Worm (Caenorhabditis elegans) whole organism, late embryonic: Measurements from ENCODE around the gene F52G3.1.

ENCODE experiments used
- C08G9.2 ChIP-seq: sonication (generic microtip); optimal IDR thresholded peaks from 2 replicates; lab custom pipeline; 2016; ENCODE audit warnings: mild to moderate bottlenecking, missing genetic modification characterization, moderate library complexity, missing compliant biosample characterization
- C38D4.7 ChIP-seq: fragments of 200-800 bp; sonication (Bioruptor generic); optimal IDR thresholded peaks from 2 replicates; lab custom pipeline; 2018; ENCODE audit warnings: mild to moderate bottlenecking, missing genetic modification characterization, moderate library complexity, missing compliant biosample characterization
- K02D7.2 ChIP-seq: sonication (generic microtip); optimal IDR thresholded peaks from 2 replicates; lab custom pipeline; 2017; ENCODE audit warnings: mild to moderate bottlenecking, missing genetic modification characterization, missing compliant biosample characterization
- K09A11.1 ChIP-seq: sonication (generic microtip); optimal IDR thresholded peaks from 2 replicates; lab custom pipeline; 2017; ENCODE audit warnings: antibody characterized with exemption, mild to moderate bottlenecking, missing genetic modification characterization, missing compliant biosample characterization; ENCODE audit not compliant: insufficient read depth
- Y22D7AL.16 ChIP-seq: sonication (generic microtip); optimal IDR thresholded peaks from 2 replicates; lab custom pipeline; 2016; ENCODE audit warnings: missing genetic modification characterization, missing compliant biosample characterization
- ama-1 ChIP-seq: fragments of 150-350 bp; optimal IDR thresholded peaks from 2 replicates; lab custom pipeline; 2014
- ceh-18 ChIP-seq: sonication (generic microtip); optimal IDR thresholded peaks from 2 replicates; lab custom pipeline; 2016; ENCODE audit warnings: missing genetic modification characterization, missing compliant biosample characterization
- ceh-19 ChIP-seq: fragments of 200-800 bp; sonication (Bioruptor generic); optimal IDR thresholded peaks from 2 replicates; lab custom pipeline; 2018; ENCODE audit warnings: mild to moderate bottlenecking, missing genetic modification characterization, missing compliant biosample characterization
- ceh-2 ChIP-seq: sonication (generic microtip); optimal IDR thresholded peaks from 2 replicates; lab custom pipeline; 2016; ENCODE audit warnings: missing genotype, missing genetic modification characterization, missing compliant biosample characterization
- ceh-22 ChIP-seq: sonication (generic microtip); optimal IDR thresholded peaks from 2 replicates; lab custom pipeline; 2017; ENCODE audit warnings: missing biosample characterization, missing genetic modification characterization
- ceh-24 ChIP-seq: sonication (generic microtip); optimal IDR thresholded peaks from 2 replicates; lab custom pipeline; 2016; ENCODE audit warnings: mild to moderate bottlenecking, missing genetic modification characterization, missing compliant biosample characterization
- ceh-30 ChIP-seq: fragments of 150-350 bp; optimal IDR thresholded peaks from 2 replicates; lab custom pipeline; 2014; ENCODE audit warnings: missing biosample characterization, missing genetic modification characterization
- ceh-34 ChIP-seq: sonication (generic microtip); optimal IDR thresholded peaks from 2 replicates; lab custom pipeline; 2016; ENCODE audit warnings: mild to moderate bottlenecking, missing genetic modification characterization, missing compliant biosample characterization
- ceh-45 ChIP-seq: fragments of 200-800 bp; sonication (Bioruptor generic); IDR thresholded peaks from 2 replicates; pipeline ENCODE4 v1.3.6; 2022; ENCODE audit warnings: missing genetic modification reagents, missing genetic modification characterization, missing compliant biosample characterization
- ceh-48 ChIP-seq: sonication (generic microtip); optimal IDR thresholded peaks from 2 replicates; lab custom pipeline; 2016; ENCODE audit warnings: missing genetic modification characterization, inconsistent platforms, missing compliant biosample characterization
- ceh-6 ChIP-seq: fragments of 200-800 bp; sonication (Bioruptor generic); optimal IDR thresholded peaks from 2 replicates; lab custom pipeline; 2018; ENCODE audit warnings: mild to moderate bottlenecking, missing genetic modification characterization, missing compliant biosample characterization
- ceh-9 ChIP-seq: sonication (generic microtip); optimal IDR thresholded peaks from 2 replicates; lab custom pipeline; 2016; ENCODE audit warnings: mild to moderate bottlenecking, missing genetic modification characterization, inconsistent platforms, missing compliant biosample characterization
- dve-1 ChIP-seq: sonication (generic microtip); optimal IDR thresholded peaks from 2 replicates; lab custom pipeline; 2017; ENCODE audit warnings: antibody characterized with exemption, mild to moderate bottlenecking, missing genetic modification characterization, missing compliant biosample characterization
- ets-4 ChIP-seq: sonication (generic microtip); optimal IDR thresholded peaks from 2 replicates; lab custom pipeline; 2016; ENCODE audit warnings: missing genetic modification characterization, missing compliant biosample characterization
- eyg-1 ChIP-seq: sonication (generic microtip); optimal IDR thresholded peaks from 2 replicates; lab custom pipeline; 2016; ENCODE audit warnings: missing genotype, missing genetic modification characterization, missing compliant biosample characterization
- fkh-6 ChIP-seq: sonication (generic microtip); optimal IDR thresholded peaks from 2 replicates; lab custom pipeline; 2016; ENCODE audit warnings: missing genetic modification characterization, missing compliant biosample characterization
- hlh-30 ChIP-seq: sonication (generic microtip); optimal IDR thresholded peaks from 2 replicates; lab custom pipeline; 2017; ENCODE audit warnings: antibody characterized with exemption, missing genetic modification characterization, missing compliant biosample characterization; ENCODE audit not compliant: insufficient read depth
- hlh-6 ChIP-seq: sonication (generic microtip); optimal IDR thresholded peaks from 2 replicates; lab custom pipeline; 2016; ENCODE audit warnings: missing genotype, missing genetic modification characterization, missing compliant biosample characterization
- lin-11 ChIP-seq: fragments of 200-800 bp; sonication (Bioruptor generic); optimal IDR thresholded peaks from 2 replicates; lab custom pipeline; 2018; ENCODE audit warnings: mild to moderate bottlenecking, missing genetic modification characterization, missing compliant biosample characterization
- madf-2 ChIP-seq: sonication (generic microtip); optimal IDR thresholded peaks from 2 replicates; lab custom pipeline; 2017; ENCODE audit warnings: missing genetic modification characterization, missing compliant biosample characterization
- mec-3 ChIP-seq: sonication (generic microtip); optimal IDR thresholded peaks from 2 replicates; lab custom pipeline; 2016; ENCODE audit warnings: borderline replicate concordance, missing genetic modification characterization, missing compliant biosample characterization
- nhr-11 ChIP-seq: fragments of 150-350 bp; optimal IDR thresholded peaks from 2 replicates; lab custom pipeline; 2014; ENCODE audit warnings: missing biosample characterization, missing genetic modification characterization
- nhr-232 ChIP-seq: sonication (generic microtip); optimal IDR thresholded peaks from 2 replicates; lab custom pipeline; 2016; ENCODE audit warnings: missing genetic modification characterization, missing compliant biosample characterization
- odd-2 ChIP-seq: sonication (generic microtip); optimal IDR thresholded peaks from 2 replicates; lab custom pipeline; 2017; ENCODE audit warnings: antibody characterized with exemption, mild to moderate bottlenecking, missing genetic modification characterization, missing compliant biosample characterization
- pat-9 ChIP-seq: fragments of 200-800 bp; sonication (Bioruptor generic); optimal IDR thresholded peaks from 2 replicates; lab custom pipeline; 2018; ENCODE audit warnings: mild to moderate bottlenecking, missing genetic modification characterization, moderate library complexity, missing compliant biosample characterization
- pax-1 ChIP-seq: fragments of 150-350 bp; optimal IDR thresholded peaks from 2 replicates; lab custom pipeline; 2014; ENCODE audit warnings: missing biosample characterization, missing genetic modification characterization
- pha-2 ChIP-seq: sonication (generic microtip); optimal IDR thresholded peaks from 2 replicates; lab custom pipeline; 2017; ENCODE audit warnings: mild to moderate bottlenecking, missing genetic modification characterization, missing compliant biosample characterization
- pha-4 ChIP-seq: fragments of 150-350 bp; optimal IDR thresholded peaks from 2 replicates; lab custom pipeline; 2018; ENCODE audit warnings: missing biosample characterization, missing genetic modification reagents, missing genetic modification characterization
- pqm-1 ChIP-seq: sonication (generic microtip); optimal IDR thresholded peaks from 2 replicates; lab custom pipeline; 2016; ENCODE audit warnings: missing genetic modification characterization, missing compliant biosample characterization
- pros-1 ChIP-seq: fragments of 150-350 bp; optimal IDR thresholded peaks from 2 replicates; lab custom pipeline; 2014; ENCODE audit warnings: missing biosample characterization, missing genetic modification reagents, missing genetic modification characterization
- ref-2 ChIP-seq: sonication (generic microtip); optimal IDR thresholded peaks from 2 replicates; lab custom pipeline; 2016; ENCODE audit warnings: missing genetic modification characterization, missing compliant biosample characterization
- sox-4 ChIP-seq: sonication (generic microtip); optimal IDR thresholded peaks from 2 replicates; lab custom pipeline; 2017; ENCODE audit warnings: mild to moderate bottlenecking, missing genetic modification characterization, inconsistent platforms, missing compliant biosample characterization
- syd-9 ChIP-seq: sonication (generic microtip); optimal IDR thresholded peaks from 2 replicates; lab custom pipeline; 2016; ENCODE audit warnings: mild to moderate bottlenecking, missing genetic modification characterization, moderate library complexity, missing compliant biosample characterization
- tbx-7 ChIP-seq: sonication (generic microtip); optimal IDR thresholded peaks from 2 replicates; lab custom pipeline; 2016; ENCODE audit warnings: missing genotype, missing genetic modification characterization, missing compliant biosample characterization
- unc-42 ChIP-seq: sonication (generic microtip); optimal IDR thresholded peaks from 2 replicates; lab custom pipeline; 2016; ENCODE audit warnings: missing genotype, missing genetic modification characterization, missing compliant biosample characterization
- unc-86 ChIP-seq: sonication (generic microtip); optimal IDR thresholded peaks from 2 replicates; lab custom pipeline; 2016; ENCODE audit warnings: missing genetic modification characterization, missing compliant biosample characterization
- zip-5 ChIP-seq: sonication (generic microtip); optimal IDR thresholded peaks from 2 replicates; lab custom pipeline; 2016; ENCODE audit warnings: missing genetic modification characterization, missing compliant biosample characterization
- ztf-16 ChIP-seq: sonication (generic microtip); optimal IDR thresholded peaks from 2 replicates; lab custom pipeline; 2017; ENCODE audit warnings: missing genetic modification characterization, missing compliant biosample characterization

The F52G3.1 gene

ce11 chrX:16943934-16944914 is 19.4 kb upstream of the F52G3.1 start (continued):
- TF ChIP-seq eyg-1 (tag; lab: Kevin White, UChicago) (no peak), ceh-2 (tag; lab: Kevin White, UChicago) (no peak), nhr-11 (no peak), pax-1 (peak; percentile 86), K02D7.2 (tag; lab: Kevin White, UChicago) (no peak), ceh-18 (tag; lab: Kevin White, UChicago) (no peak), ets-4 (tag; lab: Kevin White, UChicago) (no peak), hlh-30 (no peak), mec-3 (tag; lab: Kevin White, UChicago) (no peak), odd-2 (tag; lab: Kevin White, UChicago) (no peak), pha-4 (tag; lab: Kevin White, UChicago) (no peak), tbx-7 (tag; lab: Kevin White, UChicago) (no peak), ceh-45 (GFP tag; lab: Robert Waterston, UW) (no peak), ceh-22 (tag; lab: Kevin White, UChicago) (no peak), ref-2 (tag; lab: Kevin White, UChicago) (no peak), madf-2 (tag; lab: Kevin White, UChicago) (peak; percentile 37), hlh-6 (no peak), C38D4.7 (GFP tag; lab: Kevin White, UChicago) (peak; percentile 54), K09A11.1 (no peak), ceh-30 (tag; lab: Kevin White, UChicago) (no peak), ceh-24 (tag; lab: Kevin White, UChicago) (no peak), ceh-19 (peak; percentile 72), pha-2 (tag; lab: Kevin White, UChicago) (peak; percentile 5), ceh-48 (no peak), Y22D7AL.16 (tag; lab: Kevin White, UChicago) (no peak), unc-42 (tag; lab: Kevin White, UChicago) (no peak), ceh-9 (tag; lab: Kevin White, UChicago) (peak; percentile 63), ceh-34 (tag; lab: Kevin White, UChicago) (no peak), C08G9.2 (tag; lab: Kevin White, UChicago) (no peak)

DNA sequence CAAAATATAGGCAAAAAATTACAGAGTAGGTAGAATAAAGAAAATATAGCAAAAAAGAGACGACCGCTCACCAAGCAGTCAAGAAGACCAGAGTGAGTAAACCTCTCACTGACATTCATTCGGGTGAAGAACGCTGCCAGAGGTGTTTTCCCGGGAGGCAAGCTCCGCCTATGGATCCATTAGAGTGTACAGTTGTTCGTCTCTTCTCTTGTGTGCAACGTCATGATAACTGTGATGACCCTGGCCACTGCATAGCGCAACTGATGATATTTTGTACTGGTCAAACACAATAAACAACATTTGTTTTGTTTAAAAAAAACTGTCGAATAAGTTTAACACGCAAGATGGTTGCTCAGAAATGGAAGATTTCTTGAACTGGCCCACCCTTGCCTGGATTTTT is 10.8 kb upstream of the F52G3.1 start, which contains the start of gene F52G3.8:
Gene F52G3.8 (minus strand): TSS at position 101 of the 400 bp plus-strand sequence.
- TF ChIP-seq unc-86, result no peak
- TF ChIP-seq zip-5 (tag; lab: Kevin White, UChicago), result no peak
- no peak for TF ChIP-seq Y22D7AL.16 (tag; lab: Kevin White, UChicago)
- no peak for TF ChIP-seq K09A11.1
- no peak for TF ChIP-seq ceh-6
- TF ChIP-seq nhr-232 (tag; lab: Kevin White, UChicago), result no peak
- no peak for TF ChIP-seq sox-4
- TF ChIP-seq pat-9 (tag; lab: Kevin White, UChicago), result no peak
- TF ChIP-seq ama-1 (lab: Kevin White, UChicago), result no peak
- TF ChIP-seq mec-3 (tag; lab: Kevin White, UChicago), result no peak
- no peak for TF ChIP-seq ceh-22 (tag; lab: Kevin White, UChicago)
- no peak for TF ChIP-seq dve-1 (tag; lab: Kevin White, UChicago)

DNA sequence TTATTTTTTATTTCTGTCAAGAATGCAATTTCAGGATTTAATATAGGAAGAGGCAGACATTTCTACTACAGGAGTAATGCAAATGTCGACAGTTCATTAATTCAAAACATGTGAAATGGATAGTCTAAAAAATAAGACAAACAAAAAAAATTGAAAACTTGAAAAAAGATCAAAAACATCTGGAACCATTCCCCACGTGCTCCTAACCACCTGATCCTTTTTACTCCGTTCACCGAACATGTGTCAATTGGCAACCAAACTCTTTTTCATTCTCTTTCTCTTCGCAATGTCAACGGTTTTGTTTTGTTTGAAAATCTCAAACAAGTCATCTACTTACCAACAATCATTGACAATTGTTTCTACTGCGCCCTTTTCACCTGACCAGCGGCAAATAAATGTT is 5.7 kb upstream of the F52G3.1 start:
- TF ChIP-seq pqm-1, result no peak
- TF ChIP-seq ama-1 (lab: Kevin White, UChicago), result no peak
- TF ChIP-seq lin-11 (tag; lab: Kevin White, UChicago), result no peak
- no peak for TF ChIP-seq unc-86
- no peak for TF ChIP-seq ceh-48
- no peak for TF ChIP-seq hlh-6
- TF ChIP-seq ceh-45 (GFP tag; lab: Robert Waterston, UW), result no peak
- no peak for TF ChIP-seq pha-2 (tag; lab: Kevin White, UChicago)
- no peak for TF ChIP-seq K02D7.2 (tag; lab: Kevin White, UChicago)
- no peak for TF ChIP-seq Y22D7AL.16 (tag; lab: Kevin White, UChicago)
- TF ChIP-seq fkh-6, result no peak
- no peak for TF ChIP-seq ztf-16 (tag; lab: Kevin White, UChicago)
- TF ChIP-seq syd-9 (tag; lab: Kevin White, UChicago), result no peak
- TF ChIP-seq pat-9 (tag; lab: Kevin White, UChicago), result no peak
- TF ChIP-seq pros-1, result no peak
